Worm (Caenorhabditis elegans): ENCODE measurements around the gene R11H6.4.
A peak's percentile ranks its signal among the peaks of the same experiment; 100 is the strongest.

The R11H6.4 gene

ce11 chrV:14650631-14651030 lies 40.9 kb downstream of the R11H6.4 start:
- no peak for TF ChIP-seq unc-39 (tag; optimal IDR thresholded peaks at IDR 0.05)
- no peak for TF ChIP-seq lin-39 (tag; optimal IDR thresholded peaks at IDR 0.05)
- no peak for TF ChIP-seq zag-1 (tag; optimal IDR thresholded peaks at IDR 0.05)
- TF ChIP-seq nhr-6 (tag; optimal IDR thresholded peaks at IDR 0.05): no peak
- no peak for TF ChIP-seq crh-2 (tag; optimal IDR thresholded peaks at IDR 0.05)
- no peak for TF ChIP-seq unc-62 (GFP tag; optimal IDR thresholded peaks at IDR 0.05)
- no peak for TF ChIP-seq ztf-4 (tag; optimal IDR thresholded peaks at IDR 0.05)
- no peak for TF ChIP-seq nhr-10 (tag; optimal IDR thresholded peaks at IDR 0.05)
- no peak for TF ChIP-seq mdl-1 (tag; optimal IDR thresholded peaks at IDR 0.05)
- TF ChIP-seq aly-2 (tag; optimal IDR thresholded peaks at IDR 0.05): no peak
- TF ChIP-seq nhr-12 (tag; optimal IDR thresholded peaks at IDR 0.05): no peak
- TF ChIP-seq snpc-4 (tag; optimal IDR thresholded peaks at IDR 0.05): no peak
- no peak for TF ChIP-seq alr-1 (tag; optimal IDR thresholded peaks at IDR 0.05)
- TF ChIP-seq R02D3.7 (tag; optimal IDR thresholded peaks at IDR 0.05): no peak
- TF ChIP-seq nhr-25 (tag; optimal IDR thresholded peaks at IDR 0.05): no peak
- TF ChIP-seq gmeb-1 (tag; optimal IDR thresholded peaks at IDR 0.05): no peak
- no peak for TF ChIP-seq peb-1 (tag; optimal IDR thresholded peaks at IDR 0.05)
- no peak for TF ChIP-seq ceh-16 (tag; optimal IDR thresholded peaks at IDR 0.05)

ce11 chrV:14655689-14656088 lies 45.9 kb downstream of the R11H6.4 start:
- peak; percentile 47 for TF ChIP-seq nhr-25 (tag; optimal IDR thresholded peaks at IDR 0.05)
- no peak for TF ChIP-seq ceh-16 (tag; optimal IDR thresholded peaks at IDR 0.05)
- TF ChIP-seq nhr-129 (tag; optimal IDR thresholded peaks at IDR 0.05): no peak
- peak; percentile 29 for TF ChIP-seq blmp-1 (tag; optimal IDR thresholded peaks at IDR 0.05; ENCODE audit: insufficient read depth)
- no peak for TF ChIP-seq ztf-4 (tag; optimal IDR thresholded peaks at IDR 0.05)

ce11 chrV:14656970-14657369 lies 47.2 kb downstream of the R11H6.4 start:
- TF ChIP-seq gmeb-1 (tag; optimal IDR thresholded peaks at IDR 0.05) (peak; percentile 35), sma-9 (GFP tag; optimal IDR thresholded peaks at IDR 0.05) (peak; percentile 20), sma-9 (tag; optimal IDR thresholded peaks at IDR 0.05) (no peak), sem-4 (tag; optimal IDR thresholded peaks at IDR 0.05) (no peak), nhr-25 (tag; optimal IDR thresholded peaks at IDR 0.05) (peak; percentile 11)

ce11 chrV:14658131-14658530 lies 48.4 kb downstream of the R11H6.4 start, which contains the start of gene slc-25A29:
Gene slc-25A29, minus strand, starts transcription at chrV:14658175.
- no peak for TF ChIP-seq elt-3 (tag; optimal IDR thresholded peaks at IDR 0.05)
- TF ChIP-seq ztf-1 (GFP tag; conservative IDR thresholded peaks at IDR 0.05): no peak
- TF ChIP-seq nhr-25 (tag; optimal IDR thresholded peaks at IDR 0.05): no peak
- no peak for TF ChIP-seq crh-2 (tag; optimal IDR thresholded peaks at IDR 0.05)
- peak; percentile 4 for TF ChIP-seq fos-1 (tag; optimal IDR thresholded peaks at IDR 0.05)
- TF ChIP-seq sem-4 (tag; optimal IDR thresholded peaks at IDR 0.05): no peak
- no peak for TF ChIP-seq unc-55 (GFP tag; optimal IDR thresholded peaks at IDR 0.05)
- TF ChIP-seq R02D3.7 (tag; optimal IDR thresholded peaks at IDR 0.05): no peak
- TF ChIP-seq unc-39 (tag; optimal IDR thresholded peaks at IDR 0.05): no peak
- no peak for TF ChIP-seq F13H6.1 (tag; optimal IDR thresholded peaks at IDR 0.05)
- no peak for TF ChIP-seq mdl-1 (tag; optimal IDR thresholded peaks at IDR 0.05)
- no peak for TF ChIP-seq nhr-23 (tag; optimal IDR thresholded peaks at IDR 0.05)
- TF ChIP-seq ama-1 (optimal IDR thresholded peaks at IDR 0.05): no peak
- TF ChIP-seq snpc-4 (tag; optimal IDR thresholded peaks at IDR 0.05): no peak
- TF ChIP-seq unc-62 (GFP tag; optimal IDR thresholded peaks at IDR 0.05): no peak
- no peak for TF ChIP-seq gmeb-1 (tag; optimal IDR thresholded peaks at IDR 0.05)
- peak; percentile 8 for TF ChIP-seq nhr-21 (tag; optimal IDR thresholded peaks at IDR 0.05)
- TF ChIP-seq nhr-12 (tag; optimal IDR thresholded peaks at IDR 0.05): no peak
- peak; percentile 32 for TF ChIP-seq sma-9 (GFP tag; optimal IDR thresholded peaks at IDR 0.05)
- TF ChIP-seq sma-9 (tag; optimal IDR thresholded peaks at IDR 0.05): no peak
- no peak for TF ChIP-seq nhr-237 (tag; optimal IDR thresholded peaks at IDR 0.05)
- no peak for TF ChIP-seq ZK546.5 (tag; optimal IDR thresholded peaks at IDR 0.05)
- no peak for TF ChIP-seq dmd-4 (tag; optimal IDR thresholded peaks at IDR 0.05)

ce11 chrV:14659595-14659994 lies 49.9 kb downstream of the R11H6.4 start:
- TF ChIP-seq ama-1 (optimal IDR thresholded peaks at IDR 0.05) (no peak), lin-39 (tag; optimal IDR thresholded peaks at IDR 0.05) (no peak), lsy-2 (tag; optimal IDR thresholded peaks at IDR 0.05) (no peak), snpc-4 (tag; optimal IDR thresholded peaks at IDR 0.05) (no peak), ZK546.5 (tag; optimal IDR thresholded peaks at IDR 0.05) (no peak), nhr-25 (tag; optimal IDR thresholded peaks at IDR 0.05) (no peak), sma-3 (GFP tag; optimal IDR thresholded peaks at IDR 0.05) (no peak), elt-3 (tag; optimal IDR thresholded peaks at IDR 0.05) (no peak), ceh-82 (tag; optimal IDR thresholded peaks at IDR 0.05) (no peak), skn-1 (tag; optimal IDR thresholded peaks at IDR 0.05) (no peak), nhr-10 (tag; optimal IDR thresholded peaks at IDR 0.05) (no peak), sma-9 (GFP tag; optimal IDR thresholded peaks at IDR 0.05) (no peak), sma-9 (tag; optimal IDR thresholded peaks at IDR 0.05) (no peak), nhr-129 (tag; optimal IDR thresholded peaks at IDR 0.05) (no peak), egl-27 (tag; optimal IDR thresholded peaks at IDR 0.05) (no peak), nhr-12 (tag; optimal IDR thresholded peaks at IDR 0.05) (no peak), nhr-23 (tag; optimal IDR thresholded peaks at IDR 0.05) (no peak), mdl-1 (tag; optimal IDR thresholded peaks at IDR 0.05) (no peak), C34F6.9 (tag; optimal IDR thresholded peaks at IDR 0.05) (no peak), mab-5 (tag; optimal IDR thresholded peaks at IDR 0.05) (no peak)
